Worm (Caenorhabditis elegans) whole organism, early embryonic: ENCODE results near the gene vav-1.

Experiments
- B0310.2 ChIP-seq: sonication (generic microtip); optimal IDR thresholded peaks from 2 replicates; lab custom pipeline; 2016; ENCODE audit warnings: mild to moderate bottlenecking, missing genetic modification characterization, missing compliant biosample characterization
- F13C5.2 ChIP-seq: sonication (generic microtip); optimal IDR thresholded peaks from 2 replicates; lab custom pipeline; 2017; ENCODE audit warnings: mild to moderate bottlenecking, missing genetic modification characterization, inconsistent platforms, missing compliant biosample characterization
- aly-1 ChIP-seq: sonication (generic microtip); optimal IDR thresholded peaks from 2 replicates; lab custom pipeline; 2016; ENCODE audit warnings: missing genetic modification characterization, missing compliant biosample characterization
- ama-1 ChIP-seq: fragments of 150-350 bp; optimal IDR thresholded peaks from 2 replicates; lab custom pipeline; 2014
- ceh-13 ChIP-seq: fragments of 200-800 bp; sonication (Bioruptor generic); optimal IDR thresholded peaks from 2 replicates; lab custom pipeline; 2018; ENCODE audit warnings: mild to moderate bottlenecking, missing genetic modification characterization, missing compliant biosample characterization
- ceh-36 ChIP-seq: sonication (generic microtip); optimal IDR thresholded peaks from 2 replicates; lab custom pipeline; 2016; ENCODE audit warnings: missing genetic modification characterization, inconsistent platforms, missing compliant biosample characterization
- ets-7 ChIP-seq: sonication (generic microtip); optimal IDR thresholded peaks from 2 replicates; lab custom pipeline; 2016; ENCODE audit warnings: missing genotype, missing genetic modification characterization, missing compliant biosample characterization
- flt-1 ChIP-seq: fragments of 200-800 bp; sonication (Bioruptor generic); IDR thresholded peaks from 2 replicates; pipeline ENCODE4 v1.3.6; 2022; ENCODE audit warnings: missing genetic modification characterization, missing compliant biosample characterization
- hmbx-1 ChIP-seq: sonication (generic microtip); optimal IDR thresholded peaks from 2 replicates; lab custom pipeline; 2016; ENCODE audit warnings: mild to moderate bottlenecking, missing genetic modification characterization, missing compliant biosample characterization
- hmg-4 ChIP-seq: fragments of 200-800 bp; sonication (Bioruptor generic); optimal IDR thresholded peaks from 2 replicates; lab custom pipeline; 2018; ENCODE audit warnings: mild to moderate bottlenecking, missing genetic modification characterization, missing compliant biosample characterization
- hnd-1 ChIP-seq: sonication (generic microtip); optimal IDR thresholded peaks from 2 replicates; lab custom pipeline; 2016; ENCODE audit warnings: missing genetic modification characterization, missing compliant biosample characterization
- pes-1 ChIP-seq: fragments of 200-800 bp; sonication (Bioruptor generic); IDR thresholded peaks from 2 replicates; pipeline ENCODE4 v1.3.6; 2022; ENCODE audit warnings: missing genetic modification reagents, missing genetic modification characterization, missing compliant biosample characterization
- scrt-1 ChIP-seq: fragments of 200-800 bp; sonication (Bioruptor generic); IDR thresholded peaks from 2 replicates; pipeline ENCODE4 v1.3.6; 2022; ENCODE audit warnings: missing genetic modification characterization, missing compliant biosample characterization
- sea-1 ChIP-seq: fragments of 200-800 bp; sonication (Bioruptor generic); conservative IDR thresholded peaks from 2 replicates; pipeline ENCODE4 v1.3.6; 2022; ENCODE audit warnings: missing genetic modification characterization, missing compliant biosample characterization
- tbx-11 ChIP-seq: fragments of 200-800 bp; sonication (Bioruptor generic); IDR thresholded peaks from 2 replicates; pipeline ENCODE4 v1.3.6; 2022; ENCODE audit warnings: missing genetic modification characterization, missing compliant biosample characterization
- tbx-37 ChIP-seq: fragments of 200-800 bp; sonication (Bioruptor generic); conservative IDR thresholded peaks from 2 replicates; pipeline ENCODE4 v1.3.6; 2022; ENCODE audit warnings: missing genetic modification reagents, missing genetic modification characterization, missing compliant biosample characterization
- tra-4 ChIP-seq: sonication (generic microtip); optimal IDR thresholded peaks from 2 replicates; lab custom pipeline; 2017; ENCODE audit warnings: missing genetic modification characterization, missing compliant biosample characterization

Gene vav-1

DNA sequence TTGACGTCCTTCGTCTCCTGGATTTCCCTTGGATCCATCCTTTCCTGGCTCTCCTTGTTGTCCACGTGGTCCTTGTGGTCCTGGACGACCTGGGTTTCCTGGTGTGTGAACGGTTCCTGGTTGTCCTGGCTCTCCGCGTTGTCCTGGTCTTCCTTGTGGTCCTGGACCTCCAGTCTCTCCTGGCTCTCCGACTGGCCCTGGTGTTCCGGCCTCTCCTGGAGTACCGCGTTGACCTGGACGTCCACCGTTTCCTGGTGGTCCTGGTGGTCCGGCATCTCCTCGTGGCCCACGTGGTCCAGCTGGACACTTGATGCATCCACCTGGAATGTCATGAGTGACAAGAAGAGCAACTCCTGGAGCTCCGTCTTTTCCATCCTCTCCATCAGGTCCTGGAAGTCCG, 1.9 kb upstream of the vav-1 start:
- TF ChIP-seq aly-1 (tag; lab: Kevin White, UChicago) (no peak), ets-7 (tag; lab: Kevin White, UChicago) (no peak), pes-1 (no peak), hmbx-1 (tag; lab: Kevin White, UChicago) (no peak)

DNA sequence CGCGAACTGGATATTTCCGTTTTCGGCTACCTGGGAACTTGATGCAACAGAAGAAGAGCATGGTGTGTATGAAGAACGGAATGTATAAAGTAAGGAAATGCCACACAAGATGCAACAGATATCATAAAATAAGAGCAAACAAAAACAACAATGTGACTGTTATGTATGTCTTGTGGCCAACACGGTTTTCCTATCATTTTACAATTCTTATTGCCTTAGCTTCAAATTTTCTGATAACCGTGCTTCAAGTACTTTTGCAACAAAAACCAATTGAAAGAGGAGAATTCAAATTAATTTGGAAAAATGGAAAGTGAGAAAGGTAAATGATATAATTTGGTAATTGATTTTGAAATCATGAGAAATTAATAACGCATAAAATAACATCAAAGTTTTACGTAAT, 381 bp downstream of the vav-1 start:
- TF ChIP-seq F13C5.2 (tag; lab: Kevin White, UChicago): no peak
- TF ChIP-seq pes-1: no peak
- no peak for TF ChIP-seq ets-7 (tag; lab: Kevin White, UChicago)
- TF ChIP-seq B0310.2 (tag; lab: Kevin White, UChicago): no peak
- TF ChIP-seq ceh-36 (tag; lab: Kevin White, UChicago): no peak
- no peak for TF ChIP-seq hmg-4 (GFP tag; lab: Kevin White, UChicago)
- TF ChIP-seq tbx-11 (GFP tag; lab: Robert Waterston, UW): no peak
- no peak for TF ChIP-seq ceh-13 (GFP tag; lab: Kevin White, UChicago)
- no peak for TF ChIP-seq tra-4 (tag; lab: Kevin White, UChicago)
- no peak for TF ChIP-seq hnd-1 (tag; lab: Kevin White, UChicago)
- no peak for TF ChIP-seq hmbx-1 (tag; lab: Kevin White, UChicago)
- TF ChIP-seq aly-1 (tag; lab: Kevin White, UChicago): no peak
- TF ChIP-seq sea-1 (GFP tag; lab: Robert Waterston, UW): no peak
- TF ChIP-seq tbx-37: no peak
- TF ChIP-seq flt-1 (GFP tag; lab: Robert Waterston, UW): no peak
- TF ChIP-seq ama-1 (lab: Kevin White, UChicago): no peak
- no peak for TF ChIP-seq scrt-1 (GFP tag; lab: Robert Waterston, UW)

DNA sequence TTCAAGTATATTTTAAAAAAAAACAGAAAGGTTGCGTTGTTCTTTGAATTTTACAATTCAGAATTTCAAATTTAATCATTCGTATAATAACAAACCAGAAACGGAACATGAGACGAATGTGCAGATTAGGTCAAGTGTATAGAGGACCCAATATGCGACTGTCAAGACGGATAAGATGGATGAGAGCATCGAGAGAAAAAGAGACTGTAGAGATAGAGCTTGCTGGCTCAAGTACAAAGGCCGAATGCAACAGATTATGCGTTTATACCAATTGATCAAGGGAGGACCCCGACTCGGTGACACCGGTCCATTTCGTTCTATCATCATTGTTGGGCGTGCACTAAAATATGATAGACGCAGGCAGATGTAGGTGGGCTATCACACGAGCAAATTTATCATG, 1.6 kb downstream of the vav-1 start:
- no peak for TF ChIP-seq ceh-13 (GFP tag; lab: Kevin White, UChicago)
- TF ChIP-seq ets-7 (tag; lab: Kevin White, UChicago): no peak
- TF ChIP-seq aly-1 (tag; lab: Kevin White, UChicago): no peak
- no peak for TF ChIP-seq scrt-1 (GFP tag; lab: Robert Waterston, UW)
- TF ChIP-seq tbx-37: no peak
- TF ChIP-seq flt-1 (GFP tag; lab: Robert Waterston, UW): no peak
- TF ChIP-seq ama-1 (lab: Kevin White, UChicago): no peak
- TF ChIP-seq sea-1 (GFP tag; lab: Robert Waterston, UW): no peak
- TF ChIP-seq tra-4 (tag; lab: Kevin White, UChicago): no peak
- no peak for TF ChIP-seq hmg-4 (GFP tag; lab: Kevin White, UChicago)
- no peak for TF ChIP-seq hnd-1 (tag; lab: Kevin White, UChicago)
- no peak for TF ChIP-seq B0310.2 (tag; lab: Kevin White, UChicago)
- TF ChIP-seq pes-1: no peak
- TF ChIP-seq hmbx-1 (tag; lab: Kevin White, UChicago): no peak
- no peak for TF ChIP-seq F13C5.2 (tag; lab: Kevin White, UChicago)

DNA sequence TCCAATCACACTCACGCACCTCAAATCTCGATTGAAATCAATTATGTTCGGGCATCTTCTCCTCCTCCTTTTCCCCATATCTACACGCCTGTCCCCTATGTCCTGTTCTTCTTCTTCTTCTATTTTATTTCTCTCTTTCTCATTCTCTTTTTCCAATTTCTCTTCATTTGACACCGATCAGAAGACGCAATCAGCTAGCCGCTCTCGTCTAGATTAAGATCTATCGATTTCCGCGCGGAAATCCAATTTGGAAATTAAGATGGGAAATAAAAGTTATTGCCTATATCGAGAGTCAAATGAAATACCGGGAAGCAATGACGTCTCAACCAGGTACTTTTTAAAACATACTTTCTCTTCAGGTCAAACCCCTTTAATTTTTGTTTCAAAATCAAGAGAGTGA, 3.5 kb downstream of the vav-1 start:
- TF ChIP-seq flt-1 (GFP tag; lab: Robert Waterston, UW) (no peak), tra-4 (tag; lab: Kevin White, UChicago) (no peak), hnd-1 (tag; lab: Kevin White, UChicago) (no peak), ceh-36 (tag; lab: Kevin White, UChicago) (no peak), ceh-13 (GFP tag; lab: Kevin White, UChicago) (no peak), tbx-11 (GFP tag; lab: Robert Waterston, UW) (no peak), aly-1 (tag; lab: Kevin White, UChicago) (no peak), scrt-1 (GFP tag; lab: Robert Waterston, UW) (no peak), tbx-37 (no peak), B0310.2 (tag; lab: Kevin White, UChicago) (no peak), F13C5.2 (tag; lab: Kevin White, UChicago) (no peak), pes-1 (no peak), ets-7 (tag; lab: Kevin White, UChicago) (no peak)

DNA sequence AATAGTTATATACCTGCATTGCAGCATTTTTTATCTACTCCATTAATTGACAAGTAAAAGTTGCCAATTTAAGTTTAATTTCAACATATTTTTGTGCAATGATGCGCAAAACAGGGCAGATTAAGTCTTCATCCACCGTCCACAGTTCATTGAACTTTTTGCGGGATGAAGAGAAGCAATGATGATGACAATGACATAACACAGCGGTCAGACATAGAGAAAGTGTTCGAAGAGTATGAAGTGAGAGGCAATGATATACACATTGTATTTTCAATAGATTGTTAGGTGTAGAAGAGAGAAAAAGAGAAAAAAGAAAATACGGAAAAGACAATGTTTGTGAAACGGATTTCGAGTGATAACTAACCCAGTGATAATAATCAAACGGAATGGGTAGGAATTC, 5.0 kb downstream of the vav-1 start:
- TF ChIP-seq F13C5.2 (tag; lab: Kevin White, UChicago) (no peak), tbx-37 (no peak), sea-1 (GFP tag; lab: Robert Waterston, UW) (no peak), aly-1 (tag; lab: Kevin White, UChicago) (no peak), B0310.2 (tag; lab: Kevin White, UChicago) (no peak), ets-7 (tag; lab: Kevin White, UChicago) (no peak), ceh-13 (GFP tag; lab: Kevin White, UChicago) (no peak)

DNA sequence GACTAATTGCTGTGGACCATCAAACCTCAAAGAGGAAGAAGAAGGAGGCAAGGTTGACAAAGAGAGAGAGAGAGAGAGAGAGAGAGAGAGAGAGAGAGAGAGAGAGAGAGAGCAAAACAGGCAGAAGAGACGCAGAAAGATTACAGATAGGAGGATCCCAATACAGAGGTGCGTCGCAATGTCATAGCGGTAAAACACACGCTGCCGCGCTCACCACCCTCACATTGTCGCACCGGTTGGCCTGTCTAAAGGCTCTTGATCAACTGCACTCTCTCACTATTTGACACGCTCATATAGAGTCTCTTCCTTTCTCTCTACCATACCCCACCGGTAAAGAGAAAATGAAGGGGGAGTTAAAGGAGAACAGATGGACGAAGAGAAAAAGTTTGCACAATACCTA, 6.7 kb downstream of the vav-1 start:
- 0 out of 2 replicates have a peak, but pooled peaks have one; percentile 13 for TF ChIP-seq sea-1 (GFP tag; lab: Robert Waterston, UW)
- peak; percentile 30 for TF ChIP-seq hmbx-1 (tag; lab: Kevin White, UChicago)
- no peak for TF ChIP-seq flt-1 (GFP tag; lab: Robert Waterston, UW)
- TF ChIP-seq F13C5.2 (tag; lab: Kevin White, UChicago): peak; percentile 14
- TF ChIP-seq scrt-1 (GFP tag; lab: Robert Waterston, UW): no peak
- no peak for TF ChIP-seq hnd-1 (tag; lab: Kevin White, UChicago)
- TF ChIP-seq hmg-4 (GFP tag; lab: Kevin White, UChicago): peak; percentile 89
- no peak for TF ChIP-seq aly-1 (tag; lab: Kevin White, UChicago)
- no peak for TF ChIP-seq tbx-11 (GFP tag; lab: Robert Waterston, UW)
- no peak for TF ChIP-seq tbx-37
- TF ChIP-seq tra-4 (tag; lab: Kevin White, UChicago): no peak
- peak; percentile 39 for TF ChIP-seq B0310.2 (tag; lab: Kevin White, UChicago)
- TF ChIP-seq ceh-36 (tag; lab: Kevin White, UChicago): no peak
- TF ChIP-seq ceh-13 (GFP tag; lab: Kevin White, UChicago): peak; percentile 28
- TF ChIP-seq pes-1: peak; percentile 52; the same call in 1 of the 2 replicates
- TF ChIP-seq ama-1 (lab: Kevin White, UChicago): no peak
- TF ChIP-seq ets-7 (tag; lab: Kevin White, UChicago): peak; percentile 14

DNA sequence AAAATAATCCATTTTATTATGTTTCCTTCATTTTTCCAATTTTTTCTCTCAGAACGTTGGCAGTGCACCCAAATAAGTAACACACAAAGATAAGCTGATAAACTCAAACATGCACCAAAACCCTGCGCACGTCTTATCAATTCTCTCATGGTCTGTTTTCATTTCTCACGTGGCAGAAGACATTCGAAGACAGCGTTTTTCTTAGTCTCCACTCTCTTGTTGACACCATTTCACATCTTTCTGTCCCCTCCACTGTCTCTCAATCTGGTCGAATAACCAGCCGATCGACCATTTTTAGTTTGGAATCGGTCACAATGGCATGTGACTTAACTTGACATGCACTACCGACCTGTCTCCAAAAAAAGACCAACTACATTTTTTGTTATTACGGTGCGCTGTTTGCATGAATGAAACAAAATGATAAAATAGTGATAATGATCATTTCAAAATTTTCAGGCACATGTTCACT, 18.0 kb downstream of the vav-1 start, which contains the start of gene C35B8.3:
C35B8.3 (plus strand) TSS at position 51 of the 469 bp plus-strand sequence.
- TF ChIP-seq scrt-1 (GFP tag; lab: Robert Waterston, UW): no peak
- TF ChIP-seq hmg-4 (GFP tag; lab: Kevin White, UChicago): no peak
- TF ChIP-seq pes-1: no peak
- no peak for TF ChIP-seq B0310.2 (tag; lab: Kevin White, UChicago)
- no peak for TF ChIP-seq tra-4 (tag; lab: Kevin White, UChicago)
- no peak for TF ChIP-seq F13C5.2 (tag; lab: Kevin White, UChicago)
- no peak for TF ChIP-seq hnd-1 (tag; lab: Kevin White, UChicago)
- no peak for TF ChIP-seq ceh-36 (tag; lab: Kevin White, UChicago)
- TF ChIP-seq sea-1 (GFP tag; lab: Robert Waterston, UW): no peak
- no peak for TF ChIP-seq flt-1 (GFP tag; lab: Robert Waterston, UW)
